Fruit fly (Drosophila melanogaster) whole organism, embryonic: ENCODE measurements around the gene CG7695.

Experiments used
- CG10209 ChIP-seq: fragments of 200-800 bp; sonication (Bioruptor generic); optimal IDR thresholded peaks from 3 replicates; lab custom pipeline; 2017; ENCODE audit warnings: missing biosample characterization, mild to moderate bottlenecking, missing genetic modification characterization, missing genetic modification reagents
- CG10321 ChIP-seq: fragments of 200-800 bp; sonication (Bioruptor generic); IDR thresholded peaks from 2 replicates; pipeline ENCODE4 v1.3.6; 2022; ENCODE audit warnings: missing biosample characterization, missing genetic modification characterization
- CG11093 ChIP-seq: fragments of 200-800 bp; sonication (Bioruptor generic); IDR thresholded peaks from 3 replicates; pipeline ENCODE4 v1.3.6; 2022; ENCODE audit warnings: missing biosample characterization, missing genetic modification characterization
- CG12155 ChIP-seq: fragments of 200-800 bp; sonication (Bioruptor generic); optimal IDR thresholded peaks from 3 replicates; lab custom pipeline; 2016; ENCODE audit warnings: missing biosample characterization, missing genetic modification characterization
- CG13775 ChIP-seq: fragments of 200-800 bp; sonication (Bioruptor generic); optimal IDR thresholded peaks from 3 replicates; lab custom pipeline; 2017; ENCODE audit warnings: missing biosample characterization, mild to moderate bottlenecking, missing genetic modification characterization
- CG15479 ChIP-seq: fragments of 200-800 bp; sonication (Bioruptor generic); optimal IDR thresholded peaks from 3 replicates; lab custom pipeline; 2019; ENCODE audit warnings: missing biosample characterization, mild to moderate bottlenecking, missing genetic modification characterization, moderate library complexity
- CG2120 ChIP-seq: fragments of 200-800 bp; sonication (Bioruptor generic); optimal IDR thresholded peaks from 3 replicates; lab custom pipeline; 2016; ENCODE audit warnings: missing biosample characterization, missing genetic modification characterization
- CG2712 ChIP-seq: fragments of 200-800 bp; optimal IDR thresholded peaks from 3 replicates; lab custom pipeline; 2019; ENCODE audit warnings: missing biosample characterization, mild to moderate bottlenecking, missing genetic modification characterization, moderate library complexity
- CG2889 ChIP-seq: fragments of 200-800 bp; sonication (Bioruptor generic); IDR thresholded peaks from 3 replicates; pipeline ENCODE4 v1.3.6; 2022; ENCODE audit warnings: missing biosample characterization, missing genetic modification characterization
- CG3281 ChIP-seq: fragments of 200-800 bp; sonication (Bioruptor generic); optimal IDR thresholded peaks from 3 replicates; lab custom pipeline; 2017; ENCODE audit warnings: missing biosample characterization, mild to moderate bottlenecking, missing genetic modification characterization
- CG3407 ChIP-seq: fragments of 200-800 bp; sonication (Bioruptor generic); optimal IDR thresholded peaks from 2 replicates; lab custom pipeline; 2018; ENCODE audit warnings: missing biosample characterization, mild to moderate bottlenecking, missing genetic modification characterization
- CG3726 ChIP-seq: fragments of 200-800 bp; sonication (Bioruptor generic); IDR thresholded peaks from 3 replicates; pipeline ENCODE4, ENCODE4 v1.3.6; 2022; ENCODE audit warnings: missing biosample characterization, missing genetic modification characterization
- CG4730 ChIP-seq: fragments of 200-800 bp; sonication (Bioruptor generic); IDR thresholded peaks from 2 replicates; pipeline ENCODE4 v1.3.6; 2022; ENCODE audit warnings: missing biosample characterization, missing genetic modification characterization
- CG7357 ChIP-seq: fragments of 200-800 bp; sonication (Bioruptor generic); IDR thresholded peaks from 3 replicates; pipeline ENCODE4 v1.3.6; 2022; ENCODE audit warnings: missing biosample characterization, missing genetic modification characterization
- CG8281 ChIP-seq: fragments of 200-800 bp; sonication (Bioruptor generic); optimal IDR thresholded peaks from 2 replicates; lab custom pipeline; 2018; ENCODE audit warnings: missing biosample characterization, mild to moderate bottlenecking, missing genetic modification characterization, moderate library complexity
- CG9797 ChIP-seq: fragments of 200-800 bp; sonication (Bioruptor generic); optimal IDR thresholded peaks from 3 replicates; lab custom pipeline; 2018; ENCODE audit warnings: missing biosample characterization, mild to moderate bottlenecking, missing genetic modification characterization
- CrebB ChIP-seq: fragments of 200-800 bp; sonication (Bioruptor generic); optimal IDR thresholded peaks from 3 replicates; lab custom pipeline; 2018; ENCODE audit warnings: missing biosample characterization, mild to moderate bottlenecking, missing genetic modification characterization
- D19B ChIP-seq: fragments of 200-800 bp; sonication (Bioruptor generic); optimal IDR thresholded peaks from 2 replicates; lab custom pipeline; 2017; ENCODE audit warnings: missing biosample characterization, mild to moderate bottlenecking, missing genetic modification characterization
- Dp ChIP-seq: fragments of 200-800 bp; sonication (Bioruptor generic); optimal IDR thresholded peaks from 2 replicates; lab custom pipeline; 2018; ENCODE audit warnings: missing biosample characterization, mild to moderate bottlenecking, missing genetic modification characterization, moderate library complexity
- Drgx ChIP-seq: fragments of 200-800 bp; sonication (Bioruptor generic); IDR thresholded peaks from 2 replicates; pipeline ENCODE4 v1.3.6; 2022; ENCODE audit warnings: missing biosample characterization, missing genetic modification characterization
- MTF-1 ChIP-seq: fragments of 200-800 bp; sonication (Bioruptor generic); optimal IDR thresholded peaks from 2 replicates; lab custom pipeline; 2018; ENCODE audit warnings: missing biosample characterization, mild to moderate bottlenecking, missing genetic modification characterization, borderline replicate concordance
- Mad ChIP-seq: fragments of 200-800 bp; sonication (Bioruptor generic); optimal IDR thresholded peaks from 2 replicates; lab custom pipeline; 2016; ENCODE audit warnings: missing biosample characterization, missing genetic modification characterization
- Med ChIP-seq: fragments of 200-800 bp; sonication (Bioruptor generic); peaks from one replicate; lab custom pipeline; 2016; ENCODE audit warnings: missing biosample characterization, missing genetic modification characterization, mild to moderate bottlenecking, inconsistent platforms, moderate library complexity
- Meics ChIP-seq: fragments of 200-800 bp; sonication (Bioruptor generic); optimal IDR thresholded peaks from 2 replicates; lab custom pipeline; 2017; ENCODE audit warnings: missing biosample characterization, mild to moderate bottlenecking, missing genetic modification characterization
- Pdp1 ChIP-seq, 2 experiments: fragments of 200-800 bp; sonication (Bioruptor generic); optimal IDR thresholded peaks; 3 replicates each; lab custom pipeline; 2016; ENCODE audit warnings: missing biosample characterization in 2 of 2, missing genetic modification characterization in 2 of 2, mild to moderate bottlenecking in 1 of 2, moderate library complexity in 1 of 2
- abd-A ChIP-seq: fragments of 200-800 bp; sonication (Bioruptor generic); optimal IDR thresholded peaks from 3 replicates; lab custom pipeline; 2019; ENCODE audit warnings: missing biosample characterization, mild to moderate bottlenecking, missing genetic modification characterization, moderate library complexity
- bcd ChIP-seq: fragments of 200-800 bp; sonication (Bioruptor generic); optimal IDR thresholded peaks from 2 replicates; lab custom pipeline; 2017; ENCODE audit warnings: missing biosample characterization, mild to moderate bottlenecking, missing genetic modification characterization
- chinmo ChIP-seq: fragments of 200-800 bp; sonication (Bioruptor generic); IDR thresholded peaks from 4 replicates; pipeline ENCODE4 v1.3.6; 2022; ENCODE audit warnings: missing biosample characterization, missing genetic modification characterization; ENCODE audit not compliant: partially characterized antibody
- ewg ChIP-seq: fragments of 200-800 bp; sonication (Bioruptor generic); optimal IDR thresholded peaks from 3 replicates; lab custom pipeline; 2017; ENCODE audit warnings: mild to moderate bottlenecking, missing biosample characterization, missing genetic modification reagents, missing genetic modification characterization
- ftz-f1 ChIP-seq: fragments of 200-800 bp; sonication (Bioruptor generic); optimal IDR thresholded peaks from 2 replicates; lab custom pipeline; 2016; ENCODE audit warnings: missing biosample characterization, missing genetic modification characterization
- gro ChIP-seq: fragments of 200-800 bp; sonication (Bioruptor generic); optimal IDR thresholded peaks from 2 replicates; lab custom pipeline; 2016; ENCODE audit warnings: missing biosample characterization, missing genetic modification characterization
- ham ChIP-seq: fragments of 200-800 bp; sonication (Bioruptor generic); IDR thresholded peaks from 2 replicates; pipeline ENCODE4 v1.3.6; 2022; ENCODE audit warnings: missing biosample characterization, missing genetic modification characterization
- hb ChIP-seq: fragments of 200-800 bp; sonication (Bioruptor generic); IDR thresholded peaks from 3 replicates; pipeline ENCODE4 v1.3.6; 2022; ENCODE audit warnings: missing biosample characterization, missing genetic modification characterization; ENCODE audit not compliant: partially characterized antibody
- her ChIP-seq: fragments of 200-800 bp; sonication (Bioruptor generic); optimal IDR thresholded peaks from 2 replicates; lab custom pipeline; 2016; ENCODE audit warnings: missing biosample characterization, missing genetic modification characterization
- jumu ChIP-seq: fragments of 200-800 bp; sonication (Bioruptor generic); optimal IDR thresholded peaks from 3 replicates; lab custom pipeline; 2016; ENCODE audit warnings: missing biosample characterization, missing genetic modification characterization
- lbe ChIP-seq: fragments of 200-800 bp; sonication (Bioruptor generic); optimal IDR thresholded peaks from 2 replicates; lab custom pipeline; 2016; ENCODE audit warnings: missing biosample characterization, mild to moderate bottlenecking, missing genetic modification characterization
- phol ChIP-seq: fragments of 200-800 bp; sonication (Bioruptor generic); optimal IDR thresholded peaks from 3 replicates; lab custom pipeline; 2018; ENCODE audit warnings: missing biosample characterization, mild to moderate bottlenecking, missing genetic modification characterization, moderate library complexity
- row ChIP-seq: fragments of 200-800 bp; sonication (Bioruptor generic); IDR thresholded peaks from 3 replicates; pipeline ENCODE4 v1.3.6; 2022; ENCODE audit warnings: missing biosample characterization, missing genetic modification characterization
- sens ChIP-seq: fragments of 200-800 bp; sonication (Bioruptor generic); peaks from one replicate; lab custom pipeline; 2016; ENCODE audit warnings: missing biosample characterization, missing genetic modification characterization
- sens-2 ChIP-seq: fragments of 200-800 bp; sonication (Bioruptor generic); IDR thresholded peaks from 2 replicates; pipeline ENCODE4 v1.3.6; 2022; ENCODE audit warnings: missing biosample characterization, missing genetic modification characterization
- seq ChIP-seq: fragments of 200-800 bp; sonication (Bioruptor generic); IDR thresholded peaks from 2 replicates; pipeline ENCODE4 v1.3.6; 2022; ENCODE audit warnings: missing biosample characterization, missing genetic modification characterization
- yki ChIP-seq: fragments of >200 bp; optimal IDR thresholded peaks from 3 replicates; lab custom pipeline; 2018
- z ChIP-seq: fragments of 200-800 bp; sonication (Bioruptor generic); IDR thresholded peaks from 3 replicates; pipeline ENCODE4 v1.3.6; 2022; ENCODE audit warnings: missing biosample characterization, missing genetic modification characterization

CG7695 gene

dm6 chr3R:18583881-18584545 is 33.3 kb downstream of the CG7695 start (continued):
- TF ChIP-seq hb (GFP tag; lab: Robert Waterston, UW), result no peak
- peak; percentile 97 for TF ChIP-seq CG13775 (GFP tag; lab: Kevin White, UChicago)
- TF ChIP-seq CG2889, result peak; percentile 91
- peak; percentile 97 for TF ChIP-seq gro
- peak; percentile 92 for TF ChIP-seq CG4730 (GFP tag; lab: Robert Waterston, UW)
- TF ChIP-seq CG10321 (GFP tag; lab: Robert Waterston, UW), result peak; percentile 68

- TF ChIP-seq sens (GFP tag; lab: Kevin White, UChicago) (peak; percentile 39), CG7357 (no peak), CG2712 (tag; lab: Kevin White, UChicago) (no peak), CrebB (no peak), CG10209 (GFP tag; lab: Kevin White, UChicago) (no peak), lbe (peak; percentile 12), CG15479 (GFP tag; lab: Kevin White, UChicago) (peak; percentile 1), Dp (GFP tag; lab: Kevin White, UChicago) (no peak), Med (GFP tag; lab: Kevin White, UChicago) (peak; percentile 23)
Observed at dm6 chr3R:18582236-18582635, 35.1 kb downstream of the CG7695 start.

- TF ChIP-seq CG3726 (GFP tag; lab: Robert Waterston, UW) (no peak), abd-A (tag; lab: Kevin White, UChicago) (no peak), CG2120 (GFP tag; lab: Kevin White, UChicago) (no peak), CG8281 (no peak), sens-2 (GFP tag; lab: Robert Waterston, UW) (no peak), CG3407 (GFP tag; lab: Kevin White, UChicago) (no peak)
Observed at dm6 chr3R:18580979-18581378, 36.3 kb downstream of the CG7695 start.

- no peak for TF ChIP-seq z (GFP tag; lab: Robert Waterston, UW)
- TF ChIP-seq D19B (GFP tag; lab: Kevin White, UChicago), result no peak
- TF ChIP-seq Drgx (GFP tag; lab: Robert Waterston, UW), result peak; percentile 45; the same call in 1 of the 2 replicates
- peak; percentile 19 for TF ChIP-seq Meics (GFP tag; lab: Kevin White, UChicago)
- TF ChIP-seq CG12155 (GFP tag; lab: Kevin White, UChicago), result peak; percentile 41
- TF ChIP-seq Mad (GFP tag; lab: Kevin White, UChicago), result no peak
- TF ChIP-seq row, result 0 out of 3 replicates have a peak, but pooled peaks have one; percentile 11
Observed at dm6 chr3R:18577739-18578417, 39.4 kb downstream of the CG7695 start.

- peak; percentile 56 for TF ChIP-seq MTF-1 (GFP tag; lab: Kevin White, UChicago)
- TF ChIP-seq bcd (GFP tag; lab: Kevin White, UChicago), result peak; percentile 92
- TF ChIP-seq chinmo (GFP tag; lab: Robert Waterston, UW), result peak; percentile 61; the same call in 1 of the 4 replicates
- 0 out of 2 replicates have a peak, but pooled peaks have one; percentile 22 for TF ChIP-seq ham (GFP tag; lab: Robert Waterston, UW)
- peak; percentile 94 for TF ChIP-seq seq (GFP tag; lab: Robert Waterston, UW)
- no peak for TF ChIP-seq CG9797 (GFP tag; lab: Kevin White, UChicago)
- peak; percentile 90 for TF ChIP-seq ewg (GFP tag; lab: Kevin White, UChicago)
- peak; percentile 97 for TF ChIP-seq CG2120 (GFP tag; lab: Kevin White, UChicago)
- peak; percentile 87 to 93 for TF ChIP-seq Pdp1 (GFP tag; optimal IDR thresholded peaks at IDR 0.05; lab: Kevin White, UChicago)
- TF ChIP-seq jumu (GFP tag; lab: Kevin White, UChicago), result peak; percentile 83
- peak; percentile 41 for TF ChIP-seq yki (lab: Kevin White, UChicago)
- peak; percentile 95 for TF ChIP-seq phol (tag; lab: Kevin White, UChicago)
- peak; percentile 93 for TF ChIP-seq CG11093 (GFP tag; lab: Robert Waterston, UW)
- TF ChIP-seq ftz-f1 (GFP tag; lab: Kevin White, UChicago), result no peak
- TF ChIP-seq CG3281 (GFP tag; lab: Kevin White, UChicago), result peak; percentile 95
- TF ChIP-seq her (GFP tag; lab: Kevin White, UChicago), result peak; percentile 73
Observed at dm6 chr3R:18573699-18574259, 43.5 kb downstream of the CG7695 start.
